Worm (Caenorhabditis elegans) whole organism, midembryonic: ENCODE results near the gene Y53G8AM.7.

Experiments used
- T22C8.4 ChIP-seq: fragments of 200-800 bp; sonication (Bioruptor generic); IDR thresholded peaks from 2 replicates; pipeline ENCODE4 v1.3.6; 2022; ENCODE audit warnings: missing genetic modification characterization, missing compliant biosample characterization
- cog-1 ChIP-seq: sonication (generic microtip); optimal IDR thresholded peaks from 2 replicates; lab custom pipeline; 2016; ENCODE audit warnings: missing genetic modification characterization, missing compliant biosample characterization
- flt-1 ChIP-seq: fragments of 200-800 bp; sonication (Bioruptor generic); IDR thresholded peaks from 2 replicates; pipeline ENCODE4 v1.3.6; 2022; ENCODE audit warnings: missing genetic modification characterization, missing compliant biosample characterization
- klf-2 ChIP-seq: fragments of 200-800 bp; sonication (Bioruptor generic); conservative IDR thresholded peaks from 2 replicates; pipeline ENCODE4 v1.3.6; 2022; ENCODE audit warnings: missing genetic modification reagents, missing genetic modification characterization, missing compliant biosample characterization
- med-1 ChIP-seq: sonication (generic microtip); optimal IDR thresholded peaks from 2 replicates; lab custom pipeline; 2017; ENCODE audit warnings: missing genetic modification characterization, mild to moderate bottlenecking, missing compliant biosample characterization, antibody characterized with exemption, missing genetic modification reagents; ENCODE audit not compliant: insufficient read depth
- ref-1 ChIP-seq: fragments of 200-800 bp; sonication (Bioruptor generic); conservative IDR thresholded peaks from 2 replicates; pipeline ENCODE4 v1.3.6; 2022; ENCODE audit warnings: missing genetic modification reagents, missing genetic modification characterization, missing compliant biosample characterization
- ztf-23 ChIP-seq: fragments of 200-800 bp; sonication (Bioruptor generic); IDR thresholded peaks from 2 replicates; pipeline ENCODE4 v1.3.6; 2022; ENCODE audit warnings: missing genetic modification reagents, missing genetic modification characterization, missing compliant biosample characterization
- ztf-29 ChIP-seq: fragments of 200-800 bp; sonication (Bioruptor generic); IDR thresholded peaks from 2 replicates; pipeline ENCODE4 v1.3.6; 2022; ENCODE audit warnings: missing genetic modification reagents, missing genetic modification characterization, missing compliant biosample characterization

DNA sequence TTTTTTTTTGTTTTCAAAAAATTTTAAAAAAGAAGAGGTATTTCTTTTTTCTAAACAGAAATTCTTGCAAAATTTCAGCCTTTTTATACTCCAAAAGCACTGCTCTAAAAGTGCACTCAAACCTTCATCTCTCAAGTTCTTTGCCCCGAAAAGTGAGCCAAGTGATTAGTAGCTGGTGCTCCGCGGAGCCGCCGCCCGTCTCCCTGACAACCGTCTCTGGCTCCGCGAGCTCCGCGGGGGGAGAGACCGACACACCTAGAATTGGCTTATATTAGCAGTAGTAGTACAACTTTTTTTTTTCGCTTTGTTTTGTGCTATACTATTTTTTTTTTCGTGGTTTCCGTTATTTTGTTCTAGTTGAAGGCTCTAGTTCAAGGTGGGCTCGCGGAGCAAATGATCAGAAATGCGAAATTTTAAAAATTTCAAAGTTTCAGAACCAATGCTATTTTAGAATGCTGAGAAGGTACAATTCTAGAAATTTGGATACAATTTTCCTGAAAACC is 33.8 kb downstream of the Y53G8AM.7 start, which contains the start of gene Y53G8AL.1:
- TF ChIP-seq ztf-29 (GFP tag; lab: Robert Waterston, UW), result no peak
- no peak for TF ChIP-seq flt-1
- no peak for TF ChIP-seq ztf-23 (GFP tag; lab: Robert Waterston, UW)
- TF ChIP-seq T22C8.4, result no peak
- TF ChIP-seq ref-1 (GFP tag; lab: Robert Waterston, UW), result no peak
- no peak for TF ChIP-seq cog-1 (tag; lab: Kevin White, UChicago)
- no peak for TF ChIP-seq med-1
- no peak for TF ChIP-seq klf-2 (GFP tag; lab: Robert Waterston, UW)
